Worm (Caenorhabditis elegans) whole organism, L1 larva: Measurements from ENCODE around the gene F42G10.1.

Experiments used
- C16A3.4 ChIP-seq: fragments of 150-350 bp; optimal IDR thresholded peaks from 2 replicates; lab custom pipeline; 2014; ENCODE audit warnings: missing biosample characterization, missing genetic modification characterization
- C34B4.2 ChIP-seq: sonication (generic microtip); optimal IDR thresholded peaks from 2 replicates; lab custom pipeline; 2017; ENCODE audit warnings: mild to moderate bottlenecking, missing genetic modification characterization, missing compliant biosample characterization
- F16B12.6 ChIP-seq: fragments of 150-350 bp; optimal IDR thresholded peaks from 2 replicates; lab custom pipeline; 2014; ENCODE audit warnings: missing biosample characterization, missing genetic modification characterization
- ama-1 ChIP-seq: fragments of 150-350 bp; optimal IDR thresholded peaks from 2 replicates; lab custom pipeline; 2014
- ceh-63 ChIP-seq: fragments of 200-800 bp; sonication (Bioruptor generic); optimal IDR thresholded peaks from 2 replicates; lab custom pipeline; 2018; ENCODE audit warnings: mild to moderate bottlenecking, missing genetic modification characterization, missing compliant biosample characterization
- ceh-82 ChIP-seq, 3 experiments: fragments of 150-350 bp in 1 of 3; sonication (generic microtip) in 2 of 3; optimal IDR thresholded peaks; 2 replicates each; lab custom pipeline; 2014 to 2017; ENCODE audit warnings: missing biosample characterization in 3 of 3, missing genetic modification characterization in 3 of 3
- ceh-88 ChIP-seq: fragments of 200-800 bp; sonication (Bioruptor generic); IDR thresholded peaks from 2 replicates; pipeline ENCODE4 v1.3.6; 2022; ENCODE audit warnings: missing genetic modification characterization, missing compliant biosample characterization
- dpl-1 ChIP-seq, 3 experiments: fragments of 150-350 bp in 2 of 3; sonication (generic microtip) in 1 of 3; optimal IDR thresholded peaks; 2 replicates each; lab custom pipeline; 2014 to 2017; ENCODE audit warnings: missing biosample characterization in 3 of 3, missing genetic modification characterization in 3 of 3, missing genetic modification reagents in 3 of 3
- dsc-1 ChIP-seq: sonication (generic microtip); optimal IDR thresholded peaks from 2 replicates; lab custom pipeline; 2016; ENCODE audit warnings: mild to moderate bottlenecking, missing genetic modification characterization, missing compliant biosample characterization
- egl-13 ChIP-seq: sonication (generic microtip); optimal IDR thresholded peaks from 2 replicates; lab custom pipeline; 2016; ENCODE audit warnings: missing genotype, missing genetic modification reagents, missing genetic modification characterization, missing compliant biosample characterization
- elt-2 ChIP-seq: sonication (generic microtip); optimal IDR thresholded peaks from 2 replicates; lab custom pipeline; 2016; ENCODE audit warnings: missing genetic modification characterization, mild to moderate bottlenecking, inconsistent platforms, missing compliant biosample characterization, missing genetic modification reagents
- elt-3 ChIP-seq, 6 experiments: fragments of 150-350 bp in 1 of 6; sonication (generic microtip); optimal IDR thresholded peaks; 2 replicates each; lab custom pipeline; 2017 to 2018; ENCODE audit warnings: missing biosample characterization in 6 of 6, missing genetic modification characterization in 6 of 6, inconsistent platforms in 1 of 6
- ets-5 ChIP-seq: fragments of 200-800 bp; sonication (Bioruptor generic); IDR thresholded peaks from 2 replicates; pipeline ENCODE4 v1.3.6; 2022; ENCODE audit warnings: missing genetic modification characterization, missing compliant biosample characterization
- fkh-10 ChIP-seq: sonication (generic microtip); optimal IDR thresholded peaks from 2 replicates; lab custom pipeline; 2017; ENCODE audit warnings: missing biosample characterization, missing genetic modification reagents, missing genetic modification characterization
- fkh-4 ChIP-seq: sonication (generic microtip); optimal IDR thresholded peaks from 2 replicates; lab custom pipeline; 2016; ENCODE audit warnings: missing compliant biosample characterization, missing genetic modification characterization, borderline replicate concordance
- fos-1 ChIP-seq: fragments of 150-350 bp; optimal IDR thresholded peaks from 2 replicates; lab custom pipeline; 2014; ENCODE audit warnings: missing biosample characterization, missing genetic modification characterization
- grh-1 ChIP-seq: fragments of 200-800 bp; sonication (Bioruptor generic); IDR thresholded peaks from 2 replicates; pipeline ENCODE4 v1.3.6; 2022; ENCODE audit warnings: missing genetic modification reagents, missing genetic modification characterization, missing compliant biosample characterization
- hlh-17 ChIP-seq: fragments of 200-800 bp; sonication (Bioruptor generic); optimal IDR thresholded peaks from 2 replicates; lab custom pipeline; 2018; ENCODE audit warnings: missing genetic modification characterization, mild to moderate bottlenecking, missing compliant biosample characterization, moderate library complexity, borderline replicate concordance
- hlh-4 ChIP-seq: sonication (generic microtip); optimal IDR thresholded peaks from 2 replicates; lab custom pipeline; 2016; ENCODE audit warnings: mild to moderate bottlenecking, missing genetic modification characterization, missing compliant biosample characterization
- hpl-2 ChIP-seq: fragments of 150-350 bp; optimal IDR thresholded peaks from 2 replicates; lab custom pipeline; 2014; ENCODE audit warnings: missing biosample characterization, missing genetic modification reagents, missing genetic modification characterization
- jun-1 ChIP-seq: fragments of 150-350 bp; optimal IDR thresholded peaks from 2 replicates; lab custom pipeline; 2014; ENCODE audit warnings: missing biosample characterization, missing genetic modification reagents, missing genetic modification characterization
- lin-14 ChIP-seq: fragments of 200-800 bp; sonication (Bioruptor generic); optimal IDR thresholded peaks from 2 replicates; lab custom pipeline; 2018; ENCODE audit warnings: mild to moderate bottlenecking, missing genetic modification characterization, moderate library complexity, missing compliant biosample characterization
- lin-35 ChIP-seq, 2 experiments: fragments of 150-350 bp; optimal IDR thresholded peaks; 2 replicates each; lab custom pipeline; 2014; ENCODE audit warnings: missing biosample characterization in 2 of 2, missing genetic modification characterization in 2 of 2, missing genetic modification reagents in 2 of 2
- lin-39 ChIP-seq: fragments of 150-350 bp; optimal IDR thresholded peaks from 2 replicates; lab custom pipeline; 2014; ENCODE audit warnings: missing biosample characterization, missing genetic modification reagents, missing genetic modification characterization
- mdl-1 ChIP-seq, 2 experiments: fragments of 150-350 bp; optimal IDR thresholded peaks; 2 replicates each; lab custom pipeline; 2014 to 2017; ENCODE audit warnings: missing biosample characterization in 2 of 2, missing genetic modification characterization in 2 of 2, inconsistent platforms in 1 of 2
- nhr-12 ChIP-seq: sonication (generic microtip); optimal IDR thresholded peaks from 2 replicates; lab custom pipeline; 2017; ENCODE audit warnings: missing biosample characterization, missing genetic modification characterization
- nhr-20 ChIP-seq: sonication (generic microtip); optimal IDR thresholded peaks from 2 replicates; lab custom pipeline; 2016; ENCODE audit warnings: mild to moderate bottlenecking, missing genetic modification characterization, missing compliant biosample characterization
- nhr-47 ChIP-seq: sonication (generic microtip); optimal IDR thresholded peaks from 2 replicates; lab custom pipeline; 2016; ENCODE audit warnings: mild to moderate bottlenecking, missing genetic modification characterization, moderate library complexity, missing compliant biosample characterization
- nhr-71 ChIP-seq: sonication (generic microtip); optimal IDR thresholded peaks from 2 replicates; lab custom pipeline; 2016; ENCODE audit warnings: mild to moderate bottlenecking, missing genetic modification characterization, moderate library complexity, missing compliant biosample characterization
- nhr-85 ChIP-seq: sonication (generic microtip); peaks from one replicate; lab custom pipeline; 2016; ENCODE audit warnings: missing genetic modification characterization, inconsistent platforms, missing compliant biosample characterization
- nhr-90 ChIP-seq: sonication (generic microtip); optimal IDR thresholded peaks from 2 replicates; lab custom pipeline; 2016; ENCODE audit warnings: mild to moderate bottlenecking, missing genetic modification characterization, missing compliant biosample characterization; ENCODE audit not compliant: poor library complexity
- pag-3 ChIP-seq: sonication (generic microtip); optimal IDR thresholded peaks from 2 replicates; lab custom pipeline; 2017; ENCODE audit warnings: missing genetic modification characterization, mild to moderate bottlenecking, missing compliant biosample characterization, antibody characterized with exemption, borderline replicate concordance; ENCODE audit not compliant: insufficient read depth
- snu-23 ChIP-seq: sonication (generic microtip); optimal IDR thresholded peaks from 2 replicates; lab custom pipeline; 2016; ENCODE audit warnings: missing genetic modification characterization, missing compliant biosample characterization
- sox-4 ChIP-seq: sonication (generic microtip); optimal IDR thresholded peaks from 2 replicates; lab custom pipeline; 2016; ENCODE audit warnings: missing genetic modification characterization, missing compliant biosample characterization
- sptf-1 ChIP-seq: fragments of 150-350 bp; optimal IDR thresholded peaks from 2 replicates; lab custom pipeline; 2014; ENCODE audit warnings: missing biosample characterization, missing genetic modification characterization
- sup-37 ChIP-seq: fragments of 200-800 bp; sonication (Bioruptor generic); optimal IDR thresholded peaks from 2 replicates; lab custom pipeline; 2018; ENCODE audit warnings: mild to moderate bottlenecking, missing genetic modification characterization, missing compliant biosample characterization
- swsn-7 ChIP-seq: sonication (generic microtip); optimal IDR thresholded peaks from 2 replicates; lab custom pipeline; 2016; ENCODE audit warnings: missing genetic modification characterization, missing compliant biosample characterization
- unc-130 ChIP-seq: fragments of 150-350 bp; optimal IDR thresholded peaks from 2 replicates; lab custom pipeline; 2017; ENCODE audit warnings: missing biosample characterization, missing genetic modification characterization, inconsistent platforms
- unc-30 ChIP-seq: sonication (generic microtip); optimal IDR thresholded peaks from 2 replicates; lab custom pipeline; 2017; ENCODE audit warnings: missing biosample characterization, missing genetic modification characterization
- unc-86 ChIP-seq: sonication (generic microtip); optimal IDR thresholded peaks from 2 replicates; lab custom pipeline; 2016; ENCODE audit warnings: missing genetic modification characterization, missing compliant biosample characterization

The F42G10.1 gene

ce11 chrX:9999599-10000201 is 22.3 kb downstream of the F42G10.1 start (continued):
- TF ChIP-seq fos-1 (tag; lab: Kevin White, UChicago) (no peak), sptf-1 (tag; lab: Kevin White, UChicago) (no peak), nhr-47 (peak; percentile 74)

ce11 chrX:9999192-9999591 is 22.8 kb downstream of the F42G10.1 start, which contains the start of gene grk-1:
grk-1 (minus strand) TSS chrX:9999208.
- peak; percentile 50 for TF ChIP-seq swsn-7 (tag; lab: Kevin White, UChicago)
- TF ChIP-seq unc-86 = peak; percentile 40
- TF ChIP-seq egl-13 (tag; lab: Kevin White, UChicago) = peak; percentile 23
- peak; percentile 10 for TF ChIP-seq snu-23 (GFP tag; lab: Kevin White, UChicago)
- no peak for TF ChIP-seq hlh-4 (tag; lab: Kevin White, UChicago)
- TF ChIP-seq F16B12.6 (tag; lab: Kevin White, UChicago) = no peak
- TF ChIP-seq nhr-47 = peak; percentile 26
- no peak for TF ChIP-seq nhr-85
- no peak for TF ChIP-seq unc-30 (tag; lab: Kevin White, UChicago)
- TF ChIP-seq dsc-1 (tag; lab: Kevin White, UChicago) = peak; percentile 50
- TF ChIP-seq fkh-10 (GFP tag; lab: Kevin White, UChicago) = peak; percentile 55
- no peak for TF ChIP-seq pag-3 (tag; lab: Kevin White, UChicago)
- no peak for TF ChIP-seq lin-39 (tag; lab: Kevin White, UChicago)
- TF ChIP-seq sox-4 (tag; lab: Kevin White, UChicago) = peak; percentile 39
- TF ChIP-seq jun-1 (tag; lab: Kevin White, UChicago) = no peak
- TF ChIP-seq hlh-17 (GFP tag; lab: Kevin White, UChicago) = no peak

- TF ChIP-seq swsn-7 (tag; lab: Kevin White, UChicago) (no peak), unc-130 (tag; lab: Kevin White, UChicago) (no peak), grh-1 (no peak), ceh-82 (tag; optimal IDR thresholded peaks at IDR 0.05; lab: Kevin White, UChicago) (no peak), nhr-12 (tag; lab: Kevin White, UChicago) (no peak), unc-30 (tag; lab: Kevin White, UChicago) (no peak), C34B4.2 (tag; lab: Kevin White, UChicago) (no peak), elt-3 (tag; optimal IDR thresholded peaks at IDR 0.05; lab: Kevin White, UChicago) (no peak), nhr-20 (tag; lab: Kevin White, UChicago) (no peak), ama-1 (lab: Kevin White, UChicago) (no peak), C16A3.4 (no peak), nhr-90 (tag; lab: Kevin White, UChicago) (no peak), hlh-4 (tag; lab: Kevin White, UChicago) (no peak), dpl-1 (GFP tag; optimal IDR thresholded peaks at IDR 0.05; lab: Kevin White, UChicago) (no peak), ets-5 (GFP tag; lab: Robert Waterston, UW) (no peak), ceh-88 (no peak), mdl-1 (tag; optimal IDR thresholded peaks at IDR 0.05; lab: Kevin White, UChicago) (no peak), lin-14 (GFP tag; lab: Kevin White, UChicago) (no peak), sup-37 (GFP tag; lab: Kevin White, UChicago) (no peak)
Measured at ce11 chrX:9997344-9997743, 24.6 kb downstream of the F42G10.1 start.

- TF ChIP-seq lin-14 (GFP tag; lab: Kevin White, UChicago) = peak; percentile 36
- peak; percentile 1 for TF ChIP-seq snu-23 (GFP tag; lab: Kevin White, UChicago)
- TF ChIP-seq grh-1 = no peak
- TF ChIP-seq ceh-63 = no peak
- TF ChIP-seq lin-35 (GFP tag; optimal IDR thresholded peaks at IDR 0.05; lab: Kevin White, UChicago) = peak in 1 of 2 experiments; percentile 34
- TF ChIP-seq hpl-2 (GFP tag; lab: Kevin White, UChicago) = no peak
- TF ChIP-seq nhr-20 (tag; lab: Kevin White, UChicago) = peak; percentile 34
- no peak for TF ChIP-seq fkh-4 (tag; lab: Kevin White, UChicago)
- TF ChIP-seq nhr-71 (tag; lab: Kevin White, UChicago) = peak; percentile 5
- TF ChIP-seq nhr-47 = peak; percentile 5
- TF ChIP-seq elt-2 (tag; lab: Kevin White, UChicago) = peak; percentile 70
Measured at ce11 chrX:9993100-9993499, 28.9 kb downstream of the F42G10.1 start.
